Fruit fly (Drosophila melanogaster) whole organism, prepupa: ENCODE results near the gene mei-P26.

Experiments
- Blimp-1 ChIP-seq: fragments of 200-800 bp; sonication (Bioruptor generic); optimal IDR thresholded peaks from 3 replicates; lab custom pipeline; 2017; ENCODE audit warnings: missing biosample characterization, missing genetic modification characterization, mild to moderate bottlenecking, moderate library complexity, missing genetic modification reagents
- CG10631 ChIP-seq: fragments of 200-800 bp; sonication (Bioruptor generic); optimal IDR thresholded peaks from 2 replicates; lab custom pipeline; 2016; ENCODE audit warnings: missing biosample characterization, missing genetic modification characterization
- CG11294 ChIP-seq: fragments of 200-800 bp; sonication (Bioruptor generic); IDR thresholded peaks from 2 replicates; pipeline ENCODE4 v1.3.6; 2022; ENCODE audit warnings: missing biosample characterization, missing genetic modification characterization
- CG11762 ChIP-seq: fragments of 200-800 bp; sonication (Bioruptor generic); optimal IDR thresholded peaks from 3 replicates; lab custom pipeline; 2016; ENCODE audit warnings: missing biosample characterization, missing genetic modification characterization; ENCODE audit not compliant: insufficient read depth
- CG11902 ChIP-seq: fragments of 200-800 bp; sonication (Bioruptor generic); optimal IDR thresholded peaks from 3 replicates; lab custom pipeline; 2016; ENCODE audit warnings: missing biosample characterization, missing genetic modification characterization
- CG1621 ChIP-seq: fragments of 200-800 bp; sonication (Bioruptor generic); optimal IDR thresholded peaks from 3 replicates; lab custom pipeline; 2018; ENCODE audit warnings: missing biosample characterization, mild to moderate bottlenecking, missing genetic modification characterization
- CG32006 ChIP-seq: fragments of 200-800 bp; sonication (Bioruptor generic); optimal IDR thresholded peaks from 3 replicates; lab custom pipeline; 2017; ENCODE audit warnings: missing biosample characterization, mild to moderate bottlenecking, missing genetic modification characterization
- CG4318 ChIP-seq: fragments of 200-800 bp; sonication (Bioruptor generic); optimal IDR thresholded peaks from 3 replicates; lab custom pipeline; 2017; ENCODE audit warnings: missing biosample characterization, mild to moderate bottlenecking, missing genetic modification characterization
- CG6163 ChIP-seq: fragments of 200-800 bp; sonication (Bioruptor generic); IDR thresholded peaks from 3 replicates; pipeline ENCODE4 v1.3.6; 2022; ENCODE audit warnings: missing biosample characterization, missing genetic modification characterization
- CG6276 ChIP-seq: fragments of 200-800 bp; sonication (Bioruptor generic); optimal IDR thresholded peaks from 2 replicates; lab custom pipeline; 2017; ENCODE audit warnings: missing biosample characterization, mild to moderate bottlenecking, missing genetic modification characterization
- CG6808 ChIP-seq: fragments of 200-800 bp; sonication (Bioruptor generic); optimal IDR thresholded peaks from 3 replicates; lab custom pipeline; 2017; ENCODE audit warnings: missing biosample characterization, missing genetic modification characterization, mild to moderate bottlenecking, moderate library complexity, missing genetic modification reagents
- CG6854 ChIP-seq: fragments of 200-800 bp; sonication (Bioruptor generic); optimal IDR thresholded peaks from 2 replicates; lab custom pipeline; 2017; ENCODE audit warnings: missing biosample characterization, mild to moderate bottlenecking, missing genetic modification characterization
- CG8119 ChIP-seq: fragments of 200-800 bp; sonication (Bioruptor generic); IDR thresholded peaks from 3 replicates; pipeline ENCODE4 v1.3.6; 2022; ENCODE audit warnings: missing biosample characterization, missing genetic modification characterization
- CG8319 ChIP-seq: fragments of 200-800 bp; sonication (Bioruptor generic); optimal IDR thresholded peaks from 3 replicates; lab custom pipeline; 2016; ENCODE audit warnings: missing biosample characterization, missing genetic modification characterization
- CG8632 ChIP-seq: fragments of 200-800 bp; sonication (Bioruptor generic); optimal IDR thresholded peaks from 3 replicates; lab custom pipeline; 2016; ENCODE audit warnings: missing biosample characterization, missing genetic modification characterization
- CG9139 ChIP-seq: fragments of 200-800 bp; sonication (Bioruptor generic); optimal IDR thresholded peaks from 3 replicates; lab custom pipeline; 2017; ENCODE audit warnings: missing biosample characterization, mild to moderate bottlenecking, missing genetic modification characterization
- Eip75B ChIP-seq: fragments of 200-800 bp; sonication (Bioruptor generic); optimal IDR thresholded peaks from 3 replicates; lab custom pipeline; 2016; ENCODE audit warnings: missing biosample characterization, missing genetic modification characterization
- Eip78C ChIP-seq: fragments of 200-800 bp; sonication (Bioruptor generic); peaks from one replicate; lab custom pipeline; 2016; ENCODE audit warnings: missing biosample characterization, missing genetic modification characterization
- Eip93F ChIP-seq: fragments of 200-800 bp; sonication (Bioruptor generic); optimal IDR thresholded peaks from 2 replicates; lab custom pipeline; 2016; ENCODE audit warnings: missing biosample characterization, mild to moderate bottlenecking, missing genetic modification characterization
- Ets21C ChIP-seq: fragments of 200-800 bp; sonication (Bioruptor generic); optimal IDR thresholded peaks from 3 replicates; lab custom pipeline; 2016; ENCODE audit warnings: missing biosample characterization, missing genetic modification characterization
- Ets96B ChIP-seq: fragments of 200-800 bp; optimal IDR thresholded peaks from 2 replicates; lab custom pipeline; 2019; ENCODE audit warnings: missing biosample characterization, mild to moderate bottlenecking, missing genetic modification characterization, moderate library complexity
- Gug ChIP-seq: fragments of 200-800 bp; sonication (Bioruptor generic); IDR thresholded peaks from 2 replicates; pipeline ENCODE4 v1.3.6; 2022; ENCODE audit warnings: missing biosample characterization, missing genetic modification characterization
- Hr38 ChIP-seq: sonication (Bioruptor generic); optimal IDR thresholded peaks from 2 replicates; lab custom pipeline; 2016; ENCODE audit warnings: missing biosample characterization, missing genetic modification characterization
- Hr39 ChIP-seq: fragments of 200-800 bp; sonication (Bioruptor generic); optimal IDR thresholded peaks from 2 replicates; lab custom pipeline; 2016; ENCODE audit warnings: missing biosample characterization, missing genetic modification characterization
- Hr4 ChIP-seq: fragments of 200-800 bp; sonication (Bioruptor generic); optimal IDR thresholded peaks from 3 replicates; lab custom pipeline; 2016; ENCODE audit warnings: missing biosample characterization, missing genetic modification characterization
- OdsH ChIP-seq: fragments of 200-800 bp; sonication (Bioruptor generic); optimal IDR thresholded peaks from 3 replicates; lab custom pipeline; 2016; ENCODE audit warnings: missing biosample characterization, missing genetic modification characterization
- Sox102F ChIP-seq: fragments of 200-800 bp; sonication (Bioruptor generic); optimal IDR thresholded peaks from 2 replicates; lab custom pipeline; 2016; ENCODE audit warnings: missing biosample characterization, mild to moderate bottlenecking, missing genetic modification characterization
- acj6 ChIP-seq: fragments of 200-800 bp; sonication (Bioruptor generic); optimal IDR thresholded peaks from 3 replicates; lab custom pipeline; 2016; ENCODE audit warnings: missing biosample characterization, missing genetic modification characterization
- cyc ChIP-seq: fragments of 200-800 bp; sonication (Bioruptor generic); optimal IDR thresholded peaks from 3 replicates; lab custom pipeline; 2016; ENCODE audit warnings: missing biosample characterization, missing genetic modification characterization
- dac ChIP-seq: fragments of 200-800 bp; sonication (Bioruptor generic); optimal IDR thresholded peaks from 2 replicates; lab custom pipeline; 2017; ENCODE audit warnings: missing biosample characterization, mild to moderate bottlenecking, missing genetic modification characterization
- dsx ChIP-seq: fragments of 200-800 bp; optimal IDR thresholded peaks from 3 replicates; lab custom pipeline; 2019; ENCODE audit warnings: missing biosample characterization, mild to moderate bottlenecking, missing genetic modification characterization, moderate library complexity; ENCODE audit not compliant: poor library complexity, severe bottlenecking
- fd59A ChIP-seq: fragments of 200-800 bp; sonication (Bioruptor generic); optimal IDR thresholded peaks from 2 replicates; lab custom pipeline; 2017; ENCODE audit warnings: missing biosample characterization, mild to moderate bottlenecking, missing genetic modification characterization, missing genetic modification reagents
- fd85E ChIP-seq: fragments of 200-800 bp; sonication (Bioruptor generic); optimal IDR thresholded peaks from 3 replicates; lab custom pipeline; 2016; ENCODE audit warnings: missing biosample characterization, missing genetic modification characterization
- fkh ChIP-seq: fragments of 200-800 bp; sonication (Bioruptor generic); optimal IDR thresholded peaks from 3 replicates; lab custom pipeline; 2017; ENCODE audit warnings: missing biosample characterization, mild to moderate bottlenecking, missing genetic modification characterization, moderate library complexity
- lz ChIP-seq: fragments of 200-800 bp; sonication (Bioruptor generic); optimal IDR thresholded peaks from 3 replicates; lab custom pipeline; 2016; ENCODE audit warnings: missing biosample characterization, missing genetic modification characterization
- salr ChIP-seq, 2 experiments: fragments of 200-800 bp; sonication (Bioruptor generic); optimal IDR thresholded peaks; 3 replicates each; lab custom pipeline; 2016 to 2018; ENCODE audit warnings: missing biosample characterization in 2 of 2, missing genetic modification characterization in 2 of 2, mild to moderate bottlenecking in 1 of 2
- spab ChIP-seq: fragments of 200-800 bp; sonication (Bioruptor generic); optimal IDR thresholded peaks from 2 replicates; lab custom pipeline; 2017; ENCODE audit warnings: missing biosample characterization, mild to moderate bottlenecking, missing genetic modification characterization, missing genetic modification reagents
- svp ChIP-seq: fragments of 200-800 bp; sonication (Bioruptor generic); peaks from one replicate; lab custom pipeline; 2016; ENCODE audit warnings: missing biosample characterization, missing genetic modification characterization
- topi ChIP-seq: fragments of 200-800 bp; sonication (Bioruptor generic); optimal IDR thresholded peaks from 3 replicates; lab custom pipeline; 2016; ENCODE audit warnings: missing biosample characterization, missing genetic modification characterization

The mei-P26 gene

DNA sequence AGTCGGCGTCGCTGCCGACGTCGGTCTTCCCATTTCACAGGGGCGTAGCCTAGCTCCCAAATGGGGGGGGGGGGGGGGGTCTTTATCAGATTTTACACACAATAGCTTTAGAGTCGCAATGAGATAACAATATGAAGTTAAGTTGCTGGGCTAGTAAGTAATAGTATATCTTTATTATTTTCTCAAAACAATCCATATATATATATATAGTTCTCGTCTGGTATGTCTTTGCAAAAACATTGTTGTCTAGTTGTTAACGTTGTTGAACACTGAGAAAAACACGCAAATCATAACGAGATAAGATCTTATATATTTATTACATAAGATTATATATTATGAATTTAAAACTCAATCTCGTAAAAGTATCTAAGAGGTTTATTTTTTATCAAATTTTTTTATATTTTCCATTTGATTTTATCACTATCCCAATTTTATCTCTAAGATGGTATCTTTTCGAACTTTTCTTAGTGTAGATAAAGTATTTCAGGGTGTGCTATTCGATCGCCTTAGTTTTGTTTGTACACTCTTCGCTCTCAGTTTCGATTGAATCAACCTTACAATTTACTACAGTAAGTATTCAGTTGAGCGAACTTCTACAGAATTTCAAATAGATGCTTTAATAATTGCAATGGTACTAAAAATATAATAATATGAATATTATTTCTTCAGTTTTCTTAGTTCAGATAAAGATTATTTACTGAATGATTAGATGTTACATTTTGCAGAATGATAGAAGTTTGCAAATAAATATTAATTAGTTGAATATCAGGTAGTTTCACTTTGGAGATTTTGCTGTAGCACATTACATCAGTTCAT lies 39.0 kb downstream of the mei-P26 start (continued):
- peak; percentile 64; the same call in 2 of the 3 replicates for TF ChIP-seq CG8119 (GFP tag; lab: Robert Waterston, UW)
- TF ChIP-seq CG11762 (GFP tag; lab: Kevin White, UChicago), result peak; percentile 24
- TF ChIP-seq salr (GFP tag; optimal IDR thresholded peaks at IDR 0.05; lab: Kevin White, UChicago), result peak; percentile 20 to 48
- TF ChIP-seq Sox102F (GFP tag; lab: Kevin White, UChicago), result peak; percentile 5
- peak; percentile 76 for TF ChIP-seq CG6163 (GFP tag; lab: Robert Waterston, UW)
- TF ChIP-seq cyc (GFP tag; lab: Kevin White, UChicago), result no peak
- TF ChIP-seq topi (GFP tag; lab: Kevin White, UChicago), result no peak
- TF ChIP-seq Blimp-1, result no peak
- no peak for TF ChIP-seq fd85E
- TF ChIP-seq Gug (GFP tag; lab: Robert Waterston, UW), result peak; percentile 47; the same call in 1 of the 2 replicates
- no peak for TF ChIP-seq Eip93F (GFP tag; lab: Kevin White, UChicago)
- TF ChIP-seq CG9139, result no peak
- TF ChIP-seq CG6276 (GFP tag; lab: Kevin White, UChicago), result peak; percentile 70
- peak; percentile 16 for TF ChIP-seq acj6 (GFP tag; lab: Kevin White, UChicago)
- peak; percentile 18 for TF ChIP-seq CG6808 (GFP tag; lab: Kevin White, UChicago)
- peak; percentile 39 for TF ChIP-seq fkh (GFP tag; lab: Kevin White, UChicago)
- peak; percentile 54 for TF ChIP-seq CG4318 (GFP tag; lab: Kevin White, UChicago)
- no peak for TF ChIP-seq Ets21C
- TF ChIP-seq Eip75B, result no peak
- peak; percentile 54 for TF ChIP-seq dsx
- TF ChIP-seq CG10631 (GFP tag; lab: Kevin White, UChicago), result peak; percentile 25
- no peak for TF ChIP-seq CG8319 (GFP tag; lab: Kevin White, UChicago)
- TF ChIP-seq spab (GFP tag; lab: Kevin White, UChicago), result peak; percentile 20
- TF ChIP-seq CG11294 (GFP tag; lab: Robert Waterston, UW), result peak; percentile 82
- peak; percentile 26 for TF ChIP-seq fd59A (GFP tag; lab: Kevin White, UChicago)
- peak; percentile 2 for TF ChIP-seq OdsH
- TF ChIP-seq CG6854 (GFP tag; lab: Kevin White, UChicago), result no peak
- TF ChIP-seq CG32006 (GFP tag; lab: Kevin White, UChicago), result peak; percentile 67

DNA sequence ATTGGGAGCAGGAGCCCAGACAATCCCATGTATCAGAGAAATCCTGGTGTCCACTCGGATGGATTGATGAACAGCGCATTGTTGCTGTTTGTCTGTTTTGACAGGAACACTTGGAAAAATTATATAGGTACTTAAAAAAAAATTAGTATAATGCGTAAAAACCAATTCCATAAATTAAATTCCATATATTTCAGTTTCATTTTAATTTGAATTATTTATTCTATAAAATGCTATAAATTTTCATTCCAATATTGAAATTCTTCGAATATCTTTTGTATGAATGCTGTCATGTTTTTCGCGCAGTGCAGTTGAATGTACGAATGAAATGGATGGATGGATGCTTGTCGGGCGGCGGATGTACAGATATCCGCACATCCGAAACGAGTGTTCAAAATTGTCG lies 47.7 kb downstream of the mei-P26 start, which contains the start of gene SmydA-9:
Gene SmydA-9, minus strand, starts transcription at position 101 of the 400 bp plus-strand sequence.
- TF ChIP-seq fd59A (GFP tag; lab: Kevin White, UChicago), result no peak
- no peak for TF ChIP-seq dac (GFP tag; lab: Kevin White, UChicago)
- peak; percentile 30 for TF ChIP-seq Eip78C
- TF ChIP-seq Hr4 (GFP tag; lab: Kevin White, UChicago), result no peak
- TF ChIP-seq CG8119 (GFP tag; lab: Robert Waterston, UW), result no peak
- TF ChIP-seq CG8632, result no peak
- TF ChIP-seq lz, result no peak
- peak; percentile 23 for TF ChIP-seq svp (GFP tag; lab: Kevin White, UChicago)
- no peak for TF ChIP-seq OdsH
- TF ChIP-seq topi (GFP tag; lab: Kevin White, UChicago), result peak; percentile 10
- no peak for TF ChIP-seq acj6 (GFP tag; lab: Kevin White, UChicago)
- no peak for TF ChIP-seq CG11902 (GFP tag; lab: Kevin White, UChicago)
- no peak for TF ChIP-seq CG1621 (tag; lab: Kevin White, UChicago)
- no peak for TF ChIP-seq Ets96B (tag; lab: Kevin White, UChicago)
- TF ChIP-seq CG10631 (GFP tag; lab: Kevin White, UChicago), result no peak
- no peak for TF ChIP-seq Hr39 (GFP tag; lab: Kevin White, UChicago)
- no peak for TF ChIP-seq Hr38
- no peak for TF ChIP-seq CG9139
- no peak for TF ChIP-seq Sox102F (GFP tag; lab: Kevin White, UChicago)
- no peak for TF ChIP-seq salr (GFP tag; optimal IDR thresholded peaks at IDR 0.05; lab: Kevin White, UChicago)
- TF ChIP-seq, all 60 proteins: peak for 3
